Worm (Caenorhabditis elegans) whole organism, late embryonic: ENCODE data around the gene F38B6.7.

Experiments used
- Y22D7AL.16 ChIP-seq: sonication (generic microtip); optimal IDR thresholded peaks from 2 replicates; lab custom pipeline; 2016; ENCODE audit warnings: missing genetic modification characterization, missing compliant biosample characterization
- eyg-1 ChIP-seq: sonication (generic microtip); optimal IDR thresholded peaks from 2 replicates; lab custom pipeline; 2016; ENCODE audit warnings: missing genotype, missing genetic modification characterization, missing compliant biosample characterization
- hlh-30 ChIP-seq: sonication (generic microtip); optimal IDR thresholded peaks from 2 replicates; lab custom pipeline; 2017; ENCODE audit warnings: antibody characterized with exemption, missing genetic modification characterization, missing compliant biosample characterization; ENCODE audit not compliant: insufficient read depth
- lim-6 ChIP-seq: sonication (generic microtip); optimal IDR thresholded peaks from 2 replicates; lab custom pipeline; 2016; ENCODE audit warnings: missing genetic modification characterization, missing compliant biosample characterization

ce11 chrX:6687756-6688155 lies 10.4 kb downstream of the F38B6.7 start:
- TF ChIP-seq Y22D7AL.16 (tag; lab: Kevin White, UChicago) (no peak), hlh-30 (tag; lab: Kevin White, UChicago) (no peak), lim-6 (tag; lab: Kevin White, UChicago) (peak; percentile 74), eyg-1 (tag; lab: Kevin White, UChicago) (no peak)
